Fruit fly (Drosophila melanogaster): ENCODE measurements around the gene Teh4.

Teh4 gene

dm6 chr3L:4169957-4170651 is 8.0 kb downstream of the Teh4 start, which contains the start of gene Ero1L (continued):
- TF ChIP-seq pan (optimal IDR thresholded peaks at IDR 0.05) (no peak), pan (GFP tag; optimal IDR thresholded peaks at IDR 0.05 in 1 of 2, IDR thresholded peaks at IDR 0.05 in 1 of 2) (no peak), shn (GFP tag; optimal IDR thresholded peaks at IDR 0.05) (no peak), HmgD (GFP tag; optimal IDR thresholded peaks at IDR 0.05) (no peak), chm (GFP tag; IDR thresholded peaks at IDR 0.05) (0 out of 2 replicates have a peak, but pooled peaks have one; percentile 6), CG2116 (GFP tag; optimal IDR thresholded peaks at IDR 0.05) (peak; percentile 62), NC2β (GFP tag; optimal IDR thresholded peaks at IDR 0.05) (no peak), fu2 (GFP tag; optimal IDR thresholded peaks at IDR 0.05) (no peak), CG13287 (GFP tag; IDR thresholded peaks at IDR 0.05; ENCODE audit: partially characterized antibody) (peak; percentile 50; the same call in 1 of the 2 replicates), Gug (GFP tag; IDR thresholded peaks at IDR 0.05) (no peak), zen (tag; optimal IDR thresholded peaks at IDR 0.05) (peak; percentile 32), CG15269 (tag; optimal IDR thresholded peaks at IDR 0.05) (no peak), dmrt99B (tag; optimal IDR thresholded peaks at IDR 0.05) (no peak), pho (GFP tag; optimal IDR thresholded peaks at IDR 0.05) (no peak), CG11504 (tag; optimal IDR thresholded peaks at IDR 0.05) (no peak), CG17612 (GFP tag; IDR thresholded peaks at IDR 0.05) (no peak), CG18599 (GFP tag; optimal IDR thresholded peaks at IDR 0.05) (peak; percentile 55), danr (GFP tag; IDR thresholded peaks at IDR 0.05) (no peak), GATAe (GFP tag; conservative IDR thresholded peaks at IDR 0.05) (no peak), CG17328 (GFP tag; IDR thresholded peaks at IDR 0.05) (no peak; the same call in 1 of the 2 replicates), CTCF (GFP tag; optimal IDR thresholded peaks at IDR 0.05) (peak; percentile 14), CG10462 (GFP tag; optimal IDR thresholded peaks at IDR 0.05) (no peak), Dll (GFP tag; IDR thresholded peaks at IDR 0.05; ENCODE audit: partially characterized antibody) (peak; percentile 41; the same call in 1 of the 4 replicates), lbe (GFP tag; optimal IDR thresholded peaks at IDR 0.05) (peak; percentile 53), mirr (GFP tag; optimal IDR thresholded peaks at IDR 0.05) (no peak), prd (optimal IDR thresholded peaks at IDR 0.05) (no peak), prd (GFP tag; IDR thresholded peaks at IDR 0.05) (no peak), Xrp1 (GFP tag; IDR thresholded peaks at IDR 0.05) (peak; percentile 27; the same call in 1 of the 2 replicates), Hr39 (optimal IDR thresholded peaks at IDR 0.05) (no peak), ttk (GFP tag; IDR thresholded peaks at IDR 0.05) (no peak), br (optimal IDR thresholded peaks at IDR 0.05) (no peak), dmrt11E (tag; optimal IDR thresholded peaks at IDR 0.05) (no peak), Oaz (GFP tag; IDR thresholded peaks at IDR 0.05) (no peak), H2.0 (GFP tag; IDR thresholded peaks at IDR 0.05) (no peak), unc-4 (GFP tag; IDR thresholded peaks at IDR 0.05; ENCODE audit: partially characterized antibody) (no peak), Hmr (GFP tag; optimal IDR thresholded peaks at IDR 0.05) (peak; percentile 26), tx (GFP tag; optimal IDR thresholded peaks at IDR 0.05) (no peak), CG4424 (GFP tag; optimal IDR thresholded peaks at IDR 0.05) (peak; percentile 34), Sox100B (GFP tag; optimal IDR thresholded peaks at IDR 0.05) (peak; percentile 47), Lim3 (GFP tag; IDR thresholded peaks at IDR 0.05) (no peak), CG3163 (GFP tag; optimal IDR thresholded peaks at IDR 0.05) (peak; percentile 24), NC2α (GFP tag; optimal IDR thresholded peaks at IDR 0.05) (no peak), sima (GFP tag; optimal IDR thresholded peaks at IDR 0.05) (no peak), Nf-YB (GFP tag; optimal IDR thresholded peaks at IDR 0.05) (peak; percentile 9), Atf3 (GFP tag; optimal IDR thresholded peaks at IDR 0.05) (no peak), CG6175 (GFP tag; IDR thresholded peaks at IDR 0.05) (no peak), Eip74EF (GFP tag; optimal IDR thresholded peaks at IDR 0.05) (no peak), CG2202 (tag; optimal IDR thresholded peaks at IDR 0.05) (no peak), zen2 (GFP tag; IDR thresholded peaks at IDR 0.05; ENCODE audit: partially characterized antibody) (no peak), oc (tag; optimal IDR thresholded peaks at IDR 0.05) (no peak), kay (GFP tag; optimal IDR thresholded peaks at IDR 0.05) (peak; percentile 14), CG13894 (tag; optimal IDR thresholded peaks at IDR 0.05) (no peak)

Data from whole organism, embryonic.